Worm (Caenorhabditis elegans) whole organism, L4 larva: ENCODE data around the gene C14C10.10.

Source experiments
- F26F4.8 ChIP-seq: fragments of 200-800 bp; sonication (Bioruptor generic); conservative IDR thresholded peaks from 2 replicates; pipeline ENCODE4 v1.3.6; 2022; ENCODE audit warnings: missing genetic modification characterization, missing compliant biosample characterization
- F49E8.2 ChIP-seq: sonication (generic microtip); optimal IDR thresholded peaks from 2 replicates; lab custom pipeline; 2016; ENCODE audit warnings: missing compliant biosample characterization, mild to moderate bottlenecking, missing genetic modification characterization, borderline replicate concordance
- R02D3.7 ChIP-seq: fragments of 150-350 bp; sonication (generic microtip); optimal IDR thresholded peaks from 3 replicates; lab custom pipeline; 2014; ENCODE audit warnings: missing biosample characterization, missing genetic modification characterization
- Y48G9A.11 ChIP-seq: fragments of 200-800 bp; sonication (Bioruptor generic); IDR thresholded peaks from 2 replicates; pipeline ENCODE4 v1.3.6; 2022; ENCODE audit warnings: missing genetic modification reagents, missing genetic modification characterization, missing compliant biosample characterization
- ZK546.5 ChIP-seq, 2 experiments: sonication (generic microtip); optimal IDR thresholded peaks; 2 replicates each; lab custom pipeline; 2017; ENCODE audit warnings: missing biosample characterization in 2 of 2, missing genetic modification characterization in 2 of 2
- aly-2 ChIP-seq: sonication (generic microtip); optimal IDR thresholded peaks from 2 replicates; lab custom pipeline; 2018; ENCODE audit warnings: missing biosample characterization, missing genetic modification characterization
- ama-1 ChIP-seq: fragments of 150-350 bp; optimal IDR thresholded peaks from 2 replicates; lab custom pipeline; 2014; ENCODE audit warnings: inconsistent platforms, mixed read lengths
- attf-4 ChIP-seq: sonication (generic microtip); optimal IDR thresholded peaks from 3 replicates; lab custom pipeline; 2017; ENCODE audit warnings: missing biosample characterization, missing genetic modification characterization
- ceh-20 ChIP-seq: fragments of 200-800 bp; sonication (Bioruptor generic); IDR thresholded peaks from 2 replicates; pipeline ENCODE4 v1.3.6; 2022; ENCODE audit warnings: missing genetic modification reagents, missing genetic modification characterization, missing compliant biosample characterization
- ceh-28 ChIP-seq: fragments of 150-350 bp; optimal IDR thresholded peaks from 2 replicates; lab custom pipeline; 2014; ENCODE audit warnings: missing biosample characterization, missing genetic modification reagents, missing genetic modification characterization
- ceh-44 ChIP-seq: fragments of 200-800 bp; sonication (Bioruptor generic); IDR thresholded peaks from 2 replicates; pipeline ENCODE4 v1.3.6; 2022; ENCODE audit warnings: missing genetic modification reagents, missing genetic modification characterization, missing compliant biosample characterization
- ctbp-1 ChIP-seq: fragments of 200-800 bp; sonication (Bioruptor generic); IDR thresholded peaks from 2 replicates; pipeline ENCODE4 v1.3.6; 2022; ENCODE audit warnings: missing genetic modification reagents, missing genetic modification characterization, missing compliant biosample characterization
- dmd-9 ChIP-seq: fragments of 200-800 bp; sonication (Bioruptor generic); IDR thresholded peaks from 2 replicates; pipeline ENCODE4 v1.3.6; 2022; ENCODE audit warnings: missing genetic modification reagents, missing genetic modification characterization, missing compliant biosample characterization
- duxl-1 ChIP-seq: sonication (generic microtip); optimal IDR thresholded peaks from 2 replicates; lab custom pipeline; 2016; ENCODE audit warnings: mild to moderate bottlenecking, missing genetic modification characterization, moderate library complexity, missing compliant biosample characterization; ENCODE audit not compliant: poor library complexity
- egl-27 ChIP-seq: sonication (generic microtip); optimal IDR thresholded peaks from 3 replicates; lab custom pipeline; 2017; ENCODE audit warnings: missing biosample characterization, missing genetic modification reagents, missing genetic modification characterization
- fkh-10 ChIP-seq: fragments of 150-350 bp; optimal IDR thresholded peaks from 2 replicates; lab custom pipeline; 2014; ENCODE audit warnings: missing biosample characterization, missing genetic modification reagents, missing genetic modification characterization
- fos-1 ChIP-seq: fragments of 150-350 bp; optimal IDR thresholded peaks from 2 replicates; lab custom pipeline; 2014; ENCODE audit warnings: missing biosample characterization, missing genetic modification characterization
- gei-8 ChIP-seq: fragments of 200-800 bp; sonication (Bioruptor generic); optimal IDR thresholded peaks from 2 replicates; lab custom pipeline; 2018; ENCODE audit warnings: mild to moderate bottlenecking, missing genetic modification characterization, missing compliant biosample characterization
- hif-1 ChIP-seq, 2 experiments: sonication (generic microtip); optimal IDR thresholded peaks; 2 replicates each; lab custom pipeline; 2016 to 2017; ENCODE audit warnings: missing compliant biosample characterization in 2 of 2, missing genetic modification characterization in 2 of 2, missing genetic modification reagents in 2 of 2, missing genotype in 2 of 2, mild to moderate bottlenecking in 1 of 2
- hlh-30 ChIP-seq: sonication (generic microtip); optimal IDR thresholded peaks from 2 replicates; lab custom pipeline; 2017; ENCODE audit warnings: antibody characterized with exemption, mild to moderate bottlenecking, missing genetic modification characterization, missing compliant biosample characterization; ENCODE audit not compliant: insufficient read depth
- lim-7 ChIP-seq: fragments of 200-800 bp; sonication (Bioruptor generic); IDR thresholded peaks from 2 replicates; pipeline ENCODE4 v1.3.6; 2022; ENCODE audit warnings: missing genetic modification characterization, missing compliant biosample characterization
- lin-13 ChIP-seq: fragments of 150-350 bp; optimal IDR thresholded peaks from 2 replicates; lab custom pipeline; 2014; ENCODE audit warnings: missing biosample characterization, missing genetic modification reagents, missing genetic modification characterization
- lir-3 ChIP-seq: sonication (generic microtip); optimal IDR thresholded peaks from 2 replicates; lab custom pipeline; 2016; ENCODE audit warnings: mild to moderate bottlenecking, missing genetic modification characterization, missing compliant biosample characterization
- lsy-2 ChIP-seq, 2 experiments: fragments of 150-350 bp in 1 of 2; sonication (generic microtip) in 1 of 2; optimal IDR thresholded peaks; 2 replicates each; lab custom pipeline; 2014 to 2017; ENCODE audit warnings: missing biosample characterization in 2 of 2, missing genetic modification characterization in 2 of 2
- mep-1 ChIP-seq: fragments of 150-350 bp; sonication (generic microtip); optimal IDR thresholded peaks from 3 replicates; lab custom pipeline; 2014; ENCODE audit warnings: missing biosample characterization, missing genetic modification characterization
- mes-2 ChIP-seq: sonication (generic microtip); optimal IDR thresholded peaks from 2 replicates; lab custom pipeline; 2016; ENCODE audit warnings: missing genotype, mild to moderate bottlenecking, missing genetic modification characterization, missing compliant biosample characterization; ENCODE audit not compliant: poor library complexity, severe bottlenecking
- mxl-2 ChIP-seq: fragments of 200-800 bp; sonication (Bioruptor generic); conservative IDR thresholded peaks from 2 replicates; pipeline ENCODE4 v1.3.6; 2022; ENCODE audit warnings: missing genetic modification reagents, missing genetic modification characterization, missing compliant biosample characterization
- mxl-3 ChIP-seq: fragments of 200-800 bp; sonication (Bioruptor generic); optimal IDR thresholded peaks from 2 replicates; lab custom pipeline; 2018; ENCODE audit warnings: mild to moderate bottlenecking, missing genetic modification characterization, missing compliant biosample characterization
- nhr-111 ChIP-seq: fragments of 200-800 bp; sonication (Bioruptor generic); optimal IDR thresholded peaks from 2 replicates; lab custom pipeline; 2018; ENCODE audit warnings: mild to moderate bottlenecking, missing genetic modification characterization, missing compliant biosample characterization
- nhr-25 ChIP-seq: sonication (generic microtip); optimal IDR thresholded peaks from 2 replicates; lab custom pipeline; 2017; ENCODE audit warnings: missing genetic modification characterization, mild to moderate bottlenecking, missing compliant biosample characterization, antibody characterized with exemption, moderate library complexity, borderline replicate concordance; ENCODE audit not compliant: insufficient read depth
- nhr-28 ChIP-seq: fragments of 150-350 bp; optimal IDR thresholded peaks from 2 replicates; lab custom pipeline; 2014; ENCODE audit warnings: missing biosample characterization, missing genetic modification characterization
- nhr-42 ChIP-seq: fragments of 200-800 bp; sonication (Bioruptor generic); IDR thresholded peaks from 2 replicates; pipeline ENCODE4 v1.3.6; 2022; ENCODE audit warnings: missing genetic modification characterization, missing compliant biosample characterization
- nhr-48 ChIP-seq: sonication (generic microtip); optimal IDR thresholded peaks from 2 replicates; lab custom pipeline; 2016; ENCODE audit warnings: mild to moderate bottlenecking, missing genetic modification characterization, missing compliant biosample characterization
- nhr-6 ChIP-seq: fragments of 150-350 bp; optimal IDR thresholded peaks from 2 replicates; lab custom pipeline; 2014; ENCODE audit warnings: missing biosample characterization, missing genetic modification characterization
- nhr-77 ChIP-seq: fragments of 150-350 bp; optimal IDR thresholded peaks from 2 replicates; lab custom pipeline; 2014; ENCODE audit warnings: missing biosample characterization, missing genetic modification characterization
- pha-4 ChIP-seq, 2 experiments: fragments of 150-350 bp in 1 of 2; fragments of 200-800 bp in 1 of 2; sonication (Bioruptor generic) in 1 of 2; IDR thresholded peaks in 1 of 2; optimal IDR thresholded peaks in 1 of 2; 2 replicates each; pipeline versions ENCODE4 v1.3.6 to Lab custom; 2014 to 2022; ENCODE audit warnings: missing genetic modification characterization in 2 of 2, missing genetic modification reagents in 2 of 2, missing biosample characterization in 1 of 2, missing compliant biosample characterization in 1 of 2
- php-3 ChIP-seq: fragments of 200-800 bp; sonication (Bioruptor generic); IDR thresholded peaks from 2 replicates; pipeline ENCODE4 v1.3.6; 2022; ENCODE audit warnings: missing genetic modification reagents, missing genetic modification characterization, missing compliant biosample characterization
- saeg-2 ChIP-seq: fragments of 200-800 bp; sonication (Bioruptor generic); IDR thresholded peaks from 2 replicates; pipeline ENCODE4 v1.3.6; 2022; ENCODE audit warnings: missing genetic modification reagents, missing genetic modification characterization, missing compliant biosample characterization
- set-16 ChIP-seq: fragments of 200-800 bp; sonication (Bioruptor generic); IDR thresholded peaks from 2 replicates; pipeline ENCODE4 v1.3.6; 2022; ENCODE audit warnings: missing genetic modification reagents, missing genetic modification characterization, missing compliant biosample characterization
- spr-1 ChIP-seq: sonication (generic microtip); optimal IDR thresholded peaks from 2 replicates; lab custom pipeline; 2016; ENCODE audit warnings: mild to moderate bottlenecking, missing genetic modification characterization, missing compliant biosample characterization
- unc-62 ChIP-seq, 3 experiments: fragments of 150-350 bp in 1 of 3; sonication (generic microtip); optimal IDR thresholded peaks in 2 of 3; peaks in 1 of 3; 1 replicate in 1 of 3; 2 replicates in 2 of 3; lab custom pipeline; 2014 to 2017; ENCODE audit warnings: missing biosample characterization in 3 of 3, missing genetic modification characterization in 3 of 3, missing genetic modification reagents in 3 of 3, missing genotype in 1 of 3
- zfp-3 ChIP-seq: fragments of 200-800 bp; sonication (Bioruptor generic); conservative IDR thresholded peaks from 2 replicates; pipeline ENCODE4 v1.3.6; 2022; ENCODE audit warnings: missing genetic modification reagents, missing genetic modification characterization, missing compliant biosample characterization
- zip-11 ChIP-seq: fragments of 200-800 bp; sonication (Bioruptor generic); IDR thresholded peaks from 2 replicates; pipeline ENCODE4 v1.3.6; 2022; ENCODE audit warnings: missing genetic modification characterization, missing compliant biosample characterization
- zip-2 ChIP-seq: fragments of 150-350 bp; optimal IDR thresholded peaks from 2 replicates; lab custom pipeline; 2014; ENCODE audit warnings: missing biosample characterization, missing genetic modification characterization
- ztf-11 ChIP-seq: fragments of 150-350 bp; optimal IDR thresholded peaks from 2 replicates; lab custom pipeline; 2014; ENCODE audit warnings: missing biosample characterization, missing genetic modification characterization

Gene C14C10.10

ce11 chrV:12552671-12553212 is 46.2 kb downstream of the C14C10.10 start, which contains the start of gene F45D3.4 (continued):
- TF ChIP-seq dmd-9 (GFP tag; lab: Robert Waterston, UW) = no peak
- no peak for TF ChIP-seq gei-8 (GFP tag; lab: Kevin White, UChicago)
- TF ChIP-seq ceh-28 (tag; lab: Kevin White, UChicago) = no peak
- no peak for TF ChIP-seq F26F4.8 (GFP tag; lab: Robert Waterston, UW)
- TF ChIP-seq fkh-10 (GFP tag; lab: Kevin White, UChicago) = no peak
- no peak for TF ChIP-seq F49E8.2 (tag; lab: Kevin White, UChicago)
- no peak for TF ChIP-seq set-16 (GFP tag; lab: Robert Waterston, UW)
- TF ChIP-seq R02D3.7 = no peak

ce11 chrV:12551638-12552478 is 47.1 kb downstream of the C14C10.10 start:
- TF ChIP-seq hif-1 (tag; optimal IDR thresholded peaks at IDR 0.05; lab: Kevin White, UChicago) (no peak), R02D3.7 (no peak), mxl-3 (GFP tag; lab: Kevin White, UChicago) (no peak), nhr-48 (tag; lab: Kevin White, UChicago) (peak; percentile 12), hlh-30 (tag; lab: Kevin White, UChicago) (peak; percentile 6), ama-1 (lab: Kevin White, UChicago) (peak; percentile 46), nhr-111 (GFP tag; lab: Kevin White, UChicago) (no peak), php-3 (GFP tag; lab: Robert Waterston, UW) (no peak), spr-1 (peak; percentile 23), fos-1 (no peak), nhr-28 (peak; percentile 57), saeg-2 (no peak), nhr-25 (tag; lab: Kevin White, UChicago) (peak; percentile 39), zfp-3 (GFP tag; lab: Robert Waterston, UW) (0 out of 2 replicates have a peak, but pooled peaks have one; percentile 51), duxl-1 (no peak), mxl-2 (GFP tag; lab: Robert Waterston, UW) (no peak), aly-2 (tag; lab: Kevin White, UChicago) (no peak), F49E8.2 (tag; lab: Kevin White, UChicago) (no peak), Y48G9A.11 (GFP tag; lab: Robert Waterston, UW) (no peak), mes-2 (peak; percentile 26), ztf-11 (no peak), nhr-6 (peak; percentile 81), attf-4 (tag; lab: Kevin White, UChicago) (no peak), dmd-9 (GFP tag; lab: Robert Waterston, UW) (no peak), ceh-20 (GFP tag; lab: Robert Waterston, UW) (no peak), unc-62 (GFP tag; optimal IDR thresholded peaks at IDR 0.05 in 1 of 2; lab: Kevin White, UChicago) (peak in 1 of 2 experiments; percentile 97), unc-62 (tag; optimal IDR thresholded peaks at IDR 0.05; lab: Kevin White, UChicago) (no peak), lsy-2 (tag; optimal IDR thresholded peaks at IDR 0.05; lab: Kevin White, UChicago) (peak; percentile 6 to 35), mep-1 (tag; lab: Kevin White, UChicago) (peak; percentile 28), pha-4 (GFP tag; IDR thresholded peaks at IDR 0.05; lab: Robert Waterston, UW) (no peak), pha-4 (tag; optimal IDR thresholded peaks at IDR 0.05; lab: Kevin White, UChicago) (no peak), nhr-77 (tag; lab: Kevin White, UChicago) (no peak), egl-27 (tag; lab: Kevin White, UChicago) (no peak), zip-11 (GFP tag; lab: Robert Waterston, UW) (no peak), ctbp-1 (GFP tag; lab: Robert Waterston, UW) (no peak), ZK546.5 (tag; optimal IDR thresholded peaks at IDR 0.05; lab: Kevin White, UChicago) (no peak), lim-7 (GFP tag; lab: Robert Waterston, UW) (no peak), ceh-44 (GFP tag; lab: Robert Waterston, UW) (no peak), lir-3 (tag; lab: Kevin White, UChicago) (no peak), lin-13 (GFP tag; lab: Kevin White, UChicago) (no peak), nhr-42 (no peak), zip-2 (tag; lab: Kevin White, UChicago) (no peak)
